Worm (Caenorhabditis elegans): ENCODE data around the gene ZK899.7.

Gene ZK899.7

ce11 chrX:9452483-9453198 is 3.4 kb upstream of the ZK899.7 start, which contains the start of gene ZK899.3:
Gene ZK899.3 (plus strand): TSS chrX:9453148.
- peak in 1 of 2 experiments; percentile 2 for TF ChIP-seq unc-62 (GFP tag; optimal IDR thresholded peaks at IDR 0.05 in 1 of 2)
- no peak for TF ChIP-seq unc-62 (tag; optimal IDR thresholded peaks at IDR 0.05)
- no peak for TF ChIP-seq nhr-76 (tag; optimal IDR thresholded peaks at IDR 0.05)
- TF ChIP-seq sdz-12 (GFP tag; optimal IDR thresholded peaks at IDR 0.05), result no peak
- TF ChIP-seq F44E2.7 (GFP tag; IDR thresholded peaks at IDR 0.05), result no peak
- TF ChIP-seq zfp-2 (tag; optimal IDR thresholded peaks at IDR 0.05), result no peak
- no peak for TF ChIP-seq duxl-1 (tag; optimal IDR thresholded peaks at IDR 0.05; ENCODE audit: poor library complexity)
- TF ChIP-seq php-3 (GFP tag; IDR thresholded peaks at IDR 0.05), result no peak
- no peak for TF ChIP-seq ZK546.5 (tag; optimal IDR thresholded peaks at IDR 0.05)
- TF ChIP-seq spr-3 (GFP tag; optimal IDR thresholded peaks at IDR 0.05), result no peak
- TF ChIP-seq mep-1 (tag; optimal IDR thresholded peaks at IDR 0.05), result no peak
- TF ChIP-seq unc-130 (GFP tag; optimal IDR thresholded peaks at IDR 0.05), result no peak
- TF ChIP-seq attf-4 (tag; optimal IDR thresholded peaks at IDR 0.05), result no peak
- TF ChIP-seq Y5F2A.4 (GFP tag; optimal IDR thresholded peaks at IDR 0.05), result no peak
- no peak for TF ChIP-seq F26F4.8 (GFP tag; conservative IDR thresholded peaks at IDR 0.05)
- no peak for TF ChIP-seq daf-19 (GFP tag; conservative IDR thresholded peaks at IDR 0.05)
- peak; percentile 9 for TF ChIP-seq nhr-28 (tag; optimal IDR thresholded peaks at IDR 0.05)
- TF ChIP-seq dmd-6 (GFP tag; IDR thresholded peaks at IDR 0.05), result peak; percentile 22; the same call in 1 of the 2 replicates
- no peak for TF ChIP-seq hlh-30 (tag; optimal IDR thresholded peaks at IDR 0.05; ENCODE audit: insufficient read depth)
- TF ChIP-seq ceh-62 (tag; optimal IDR thresholded peaks at IDR 0.05), result no peak
- TF ChIP-seq nhr-77 (tag; optimal IDR thresholded peaks at IDR 0.05), result no peak
- TF ChIP-seq tra-1 (GFP tag; IDR thresholded peaks at IDR 0.05), result no peak
- peak; percentile 50 for TF ChIP-seq pqm-1 (tag; optimal IDR thresholded peaks at IDR 0.05)
- TF ChIP-seq snpc-4 (tag; optimal IDR thresholded peaks at IDR 0.05), result no peak
- no peak for TF ChIP-seq mdt-29 (GFP tag; IDR thresholded peaks at IDR 0.05)
- TF ChIP-seq daf-8 (GFP tag; IDR thresholded peaks at IDR 0.05), result no peak
- no peak for TF ChIP-seq jun-1 (tag; optimal IDR thresholded peaks at IDR 0.05)
- TF ChIP-seq ceh-28 (tag; optimal IDR thresholded peaks at IDR 0.05), result no peak
- TF ChIP-seq ceh-20 (GFP tag; IDR thresholded peaks at IDR 0.05), result no peak
- no peak for TF ChIP-seq ceh-82 (tag; optimal IDR thresholded peaks at IDR 0.05)
- no peak for TF ChIP-seq nhr-42 (GFP tag; IDR thresholded peaks at IDR 0.05)
- TF ChIP-seq mxl-3 (GFP tag; optimal IDR thresholded peaks at IDR 0.05), result no peak
- TF ChIP-seq T20F7.1 (GFP tag; optimal IDR thresholded peaks at IDR 0.05), result no peak
- no peak for TF ChIP-seq tag-97 (GFP tag; IDR thresholded peaks at IDR 0.05)
- no peak for TF ChIP-seq ctbp-1 (GFP tag; IDR thresholded peaks at IDR 0.05)

DNA sequence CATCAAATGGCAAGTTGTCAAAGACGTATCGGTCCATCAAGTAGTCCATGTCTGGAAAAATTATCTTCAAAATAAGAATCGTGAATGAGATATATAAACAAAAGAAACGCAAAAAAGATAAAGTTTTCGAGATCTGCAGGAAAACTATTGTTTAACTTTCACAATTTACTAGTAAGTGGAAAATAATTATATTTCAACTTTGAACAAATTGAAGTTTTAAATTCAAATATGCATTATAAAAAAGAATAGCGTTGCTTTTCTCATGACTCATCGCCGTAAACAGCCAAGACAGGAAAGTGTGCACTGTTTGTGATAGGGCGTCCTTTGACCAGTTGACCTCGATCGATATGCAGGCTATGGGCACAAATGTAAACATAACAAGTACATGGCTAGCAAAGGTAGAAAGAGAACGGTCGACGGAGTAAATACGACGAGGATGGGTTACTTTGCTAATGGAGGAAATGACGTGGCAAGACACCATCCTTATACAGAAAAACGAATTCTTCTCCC is 2.8 kb upstream of the ZK899.7 start, which contains the start of gene ZK899.2:
TSS of gene ZK899.2 (minus strand) at position 51 of the 510 bp plus-strand sequence.
- TF ChIP-seq nhr-6 (tag; optimal IDR thresholded peaks at IDR 0.05) (peak; percentile 52), zip-11 (GFP tag; IDR thresholded peaks at IDR 0.05) (no peak), dve-1 (tag; optimal IDR thresholded peaks at IDR 0.05; ENCODE audit: insufficient read depth) (peak; percentile 24), T20F7.1 (GFP tag; optimal IDR thresholded peaks at IDR 0.05) (no peak), daf-16 (GFP tag; optimal IDR thresholded peaks at IDR 0.05) (no peak), daf-16 (tag; optimal IDR thresholded peaks at IDR 0.05) (peak; percentile 88), pha-4 (GFP tag; IDR thresholded peaks at IDR 0.05) (no peak), pha-4 (tag; optimal IDR thresholded peaks at IDR 0.05) (peak; percentile 53)
